Fruit fly (Drosophila melanogaster) whole organism, embryonic: Measurements from ENCODE around the gene Adgf-C.
A peak's percentile ranks its signal among the peaks of the same experiment; 100 is the strongest.

ENCODE experiments used
- Adf1 ChIP-seq: fragments of 200-800 bp; sonication (Bioruptor generic); IDR thresholded peaks from 2 replicates; pipeline ENCODE4 v1.3.6; 2022; ENCODE audit warnings: missing biosample characterization, missing genetic modification characterization
- B-H2 ChIP-seq: fragments of 200-800 bp; sonication (Bioruptor generic); optimal IDR thresholded peaks from 2 replicates; lab custom pipeline; 2018; ENCODE audit warnings: missing biosample characterization, mild to moderate bottlenecking, missing genetic modification characterization
- CG11723 ChIP-seq: fragments of 200-800 bp; sonication (Bioruptor generic); optimal IDR thresholded peaks from 2 replicates; lab custom pipeline; 2017; ENCODE audit warnings: missing biosample characterization, mild to moderate bottlenecking, missing genetic modification characterization
- CG12155 ChIP-seq: fragments of 200-800 bp; sonication (Bioruptor generic); optimal IDR thresholded peaks from 3 replicates; lab custom pipeline; 2016; ENCODE audit warnings: missing biosample characterization, missing genetic modification characterization
- CG12659 ChIP-seq: fragments of 200-800 bp; sonication (Bioruptor generic); optimal IDR thresholded peaks from 3 replicates; lab custom pipeline; 2017; ENCODE audit warnings: mild to moderate bottlenecking, missing biosample characterization, missing genetic modification reagents, missing genetic modification characterization
- CG15011 ChIP-seq: fragments of 200-800 bp; sonication (Bioruptor generic); optimal IDR thresholded peaks from 3 replicates; lab custom pipeline; 2018; ENCODE audit warnings: missing biosample characterization, mild to moderate bottlenecking, missing genetic modification characterization
- CG16779 ChIP-seq: fragments of 200-800 bp; sonication (Bioruptor generic); IDR thresholded peaks from 2 replicates; pipeline ENCODE4 v1.3.6; 2022; ENCODE audit warnings: missing biosample characterization, missing genetic modification characterization
- CG30431 ChIP-seq: fragments of 200-800 bp; sonication (Bioruptor generic); optimal IDR thresholded peaks from 2 replicates; lab custom pipeline; 2017; ENCODE audit warnings: missing biosample characterization, missing genetic modification characterization
- CG3847 ChIP-seq: fragments of 200-800 bp; sonication (Bioruptor generic); IDR thresholded peaks from 2 replicates; pipeline ENCODE4 v1.3.6; 2022; ENCODE audit warnings: missing biosample characterization, missing genetic modification characterization
- CG6175 ChIP-seq: fragments of 200-800 bp; sonication (Bioruptor generic); IDR thresholded peaks from 3 replicates; pipeline ENCODE4 v1.3.6; 2022; ENCODE audit warnings: missing biosample characterization, missing genetic modification characterization
- CG6254 ChIP-seq: fragments of 200-800 bp; sonication (Bioruptor generic); optimal IDR thresholded peaks from 3 replicates; lab custom pipeline; 2017; ENCODE audit warnings: mild to moderate bottlenecking, missing biosample characterization, missing genetic modification reagents, missing genetic modification characterization
- CG6791 ChIP-seq: fragments of 200-800 bp; sonication (Bioruptor generic); IDR thresholded peaks from 3 replicates; pipeline ENCODE4 v1.3.6; 2022; ENCODE audit warnings: missing biosample characterization, missing genetic modification characterization; ENCODE audit not compliant: partially characterized antibody
- CG9437 ChIP-seq: fragments of 200-800 bp; sonication (Bioruptor generic); optimal IDR thresholded peaks from 2 replicates; lab custom pipeline; 2018; ENCODE audit warnings: missing biosample characterization, mild to moderate bottlenecking, missing genetic modification characterization
- CG9609 ChIP-seq: fragments of 200-800 bp; sonication (Bioruptor generic); optimal IDR thresholded peaks from 3 replicates; lab custom pipeline; 2016; ENCODE audit warnings: missing biosample characterization, missing genetic modification characterization
- CTCF ChIP-seq: fragments of 200-800 bp; sonication (Bioruptor generic); optimal IDR thresholded peaks from 2 replicates; lab custom pipeline; 2017; ENCODE audit warnings: missing biosample characterization, mild to moderate bottlenecking, missing genetic modification characterization, moderate library complexity
- CkIIα-i1 ChIP-seq: fragments of 200-800 bp; sonication (Bioruptor generic); IDR thresholded peaks from 2 replicates; pipeline ENCODE4 v1.3.6; 2022; ENCODE audit warnings: missing biosample characterization, missing genetic modification characterization
- Dbx ChIP-seq: fragments of 200-800 bp; sonication (Bioruptor generic); IDR thresholded peaks from 3 replicates; pipeline ENCODE4 v1.3.6; 2022; ENCODE audit warnings: missing biosample characterization, missing genetic modification characterization
- Dek ChIP-seq: fragments of 200-800 bp; sonication (Bioruptor generic); optimal IDR thresholded peaks from 3 replicates; lab custom pipeline; 2019; ENCODE audit warnings: missing biosample characterization, mild to moderate bottlenecking, missing genetic modification characterization, moderate library complexity
- Doc2 ChIP-seq: fragments of 200-800 bp; sonication (Bioruptor generic); IDR thresholded peaks from 2 replicates; pipeline ENCODE4 v1.3.6; 2022; ENCODE audit warnings: missing biosample characterization, missing genetic modification characterization
- Hsf ChIP-seq: fragments of 200-800 bp; sonication (Bioruptor generic); optimal IDR thresholded peaks from 3 replicates; lab custom pipeline; 2016; ENCODE audit warnings: missing biosample characterization, missing genetic modification characterization
- MBD-R2 ChIP-seq: fragments of 200-800 bp; sonication (Bioruptor generic); IDR thresholded peaks from 2 replicates; pipeline ENCODE4 v1.3.6; 2022; ENCODE audit warnings: missing biosample characterization, missing genetic modification characterization
- Mad ChIP-seq: fragments of 200-800 bp; sonication (Bioruptor generic); optimal IDR thresholded peaks from 2 replicates; lab custom pipeline; 2016; ENCODE audit warnings: missing biosample characterization, missing genetic modification characterization
- Mrtf ChIP-seq: fragments of 200-800 bp; sonication (Bioruptor generic); IDR thresholded peaks from 3 replicates; pipeline ENCODE4 v1.3.6; 2022; ENCODE audit warnings: missing biosample characterization, missing genetic modification characterization
- Nf-YB ChIP-seq: fragments of 200-800 bp; sonication (Bioruptor generic); optimal IDR thresholded peaks from 3 replicates; lab custom pipeline; 2019; ENCODE audit warnings: missing biosample characterization, mild to moderate bottlenecking, missing genetic modification characterization, moderate library complexity
- Pdp1 ChIP-seq, 2 experiments: fragments of 200-800 bp; sonication (Bioruptor generic); optimal IDR thresholded peaks; 3 replicates each; lab custom pipeline; 2016; ENCODE audit warnings: missing biosample characterization in 2 of 2, missing genetic modification characterization in 2 of 2, mild to moderate bottlenecking in 1 of 2, moderate library complexity in 1 of 2
- Ravus ChIP-seq: fragments of 200-800 bp; sonication (Bioruptor generic); IDR thresholded peaks from 2 replicates; pipeline ENCODE4 v1.3.6; 2022; ENCODE audit warnings: missing biosample characterization, missing genetic modification characterization
- TFAM ChIP-seq: fragments of 200-800 bp; sonication (Bioruptor generic); optimal IDR thresholded peaks from 2 replicates; lab custom pipeline; 2017; ENCODE audit warnings: missing biosample characterization, missing genetic modification characterization, inconsistent platforms
- ara ChIP-seq: fragments of 200-800 bp; sonication (Bioruptor generic); IDR thresholded peaks from 2 replicates; pipeline ENCODE4 v1.3.6; 2022; ENCODE audit warnings: missing biosample characterization, missing genetic modification characterization
- ase ChIP-seq: fragments of 200-800 bp; sonication (Bioruptor generic); IDR thresholded peaks from 3 replicates; pipeline ENCODE4 v1.3.6; 2022; ENCODE audit warnings: missing biosample characterization, missing genetic modification characterization
- cad ChIP-seq: fragments of >200 bp; optimal IDR thresholded peaks from 2 replicates; lab custom pipeline; 2017; ENCODE audit warnings: missing biosample characterization, missing genetic modification characterization
- cato ChIP-seq: fragments of 200-800 bp; sonication (Bioruptor generic); optimal IDR thresholded peaks from 2 replicates; lab custom pipeline; 2016; ENCODE audit warnings: missing biosample characterization, missing genetic modification characterization, borderline replicate concordance
- disco-r ChIP-seq: fragments of 200-800 bp; sonication (Bioruptor generic); optimal IDR thresholded peaks from 2 replicates; lab custom pipeline; 2016; ENCODE audit warnings: missing biosample characterization, missing genetic modification characterization
- esg ChIP-seq: fragments of 200-800 bp; sonication (Bioruptor generic); conservative IDR thresholded peaks from 2 replicates; pipeline ENCODE4 v1.3.6; 2022; ENCODE audit warnings: missing biosample characterization, missing genetic modification characterization
- eve ChIP-seq, 2 experiments: fragments of >200 bp; optimal IDR thresholded peaks; 2 replicates each; lab custom pipeline; 2017; ENCODE audit warnings: missing biosample characterization in 2 of 2, missing genetic modification characterization in 2 of 2
- gsb ChIP-seq: fragments of 200-800 bp; sonication (Bioruptor generic); IDR thresholded peaks from 2 replicates; pipeline ENCODE4 v1.3.6; 2022; ENCODE audit warnings: missing biosample characterization, missing genetic modification characterization
- jigr1 ChIP-seq: fragments of 200-800 bp; sonication (Bioruptor generic); IDR thresholded peaks from 3 replicates; pipeline ENCODE4 v1.3.6; 2022; ENCODE audit warnings: missing biosample characterization, missing genetic modification characterization
- jing ChIP-seq: fragments of 200-800 bp; sonication (Bioruptor generic); optimal IDR thresholded peaks from 2 replicates; lab custom pipeline; 2018; ENCODE audit warnings: missing biosample characterization, mild to moderate bottlenecking, missing genetic modification characterization
- kah ChIP-seq: fragments of 200-800 bp; sonication (Bioruptor generic); optimal IDR thresholded peaks from 2 replicates; lab custom pipeline; 2018; ENCODE audit warnings: missing biosample characterization, mild to moderate bottlenecking, missing genetic modification characterization
- lmd ChIP-seq: fragments of 200-800 bp; sonication (Bioruptor generic); IDR thresholded peaks from 2 replicates; pipeline ENCODE4 v1.3.6; 2022; ENCODE audit warnings: missing biosample characterization, missing genetic modification characterization
- nerfin-1 ChIP-seq: fragments of 200-800 bp; sonication (Bioruptor generic); optimal IDR thresholded peaks from 3 replicates; lab custom pipeline; 2019; ENCODE audit warnings: missing biosample characterization, mild to moderate bottlenecking, missing genetic modification characterization, moderate library complexity
- onecut ChIP-seq: fragments of 200-800 bp; sonication (Bioruptor generic); IDR thresholded peaks from 2 replicates; pipeline ENCODE4 v1.3.6; 2022; ENCODE audit warnings: missing biosample characterization, missing genetic modification characterization
- pzg ChIP-seq: fragments of 200-800 bp; sonication (Bioruptor generic); optimal IDR thresholded peaks from 3 replicates; lab custom pipeline; 2018; ENCODE audit warnings: missing biosample characterization, mild to moderate bottlenecking, missing genetic modification characterization, moderate library complexity
- ro ChIP-seq: fragments of 200-800 bp; sonication (Bioruptor generic); IDR thresholded peaks from 2 replicates; pipeline ENCODE4 v1.3.6; 2022; ENCODE audit warnings: missing biosample characterization, missing genetic modification characterization
- row ChIP-seq: fragments of 200-800 bp; sonication (Bioruptor generic); IDR thresholded peaks from 3 replicates; pipeline ENCODE4 v1.3.6; 2022; ENCODE audit warnings: missing biosample characterization, missing genetic modification characterization
- sens ChIP-seq: fragments of 200-800 bp; sonication (Bioruptor generic); peaks from one replicate; lab custom pipeline; 2016; ENCODE audit warnings: missing biosample characterization, missing genetic modification characterization
- slbo ChIP-seq: fragments of 200-800 bp; sonication (Bioruptor generic); IDR thresholded peaks from 2 replicates; pipeline ENCODE4 v1.3.6; 2022; ENCODE audit warnings: missing biosample characterization, missing genetic modification characterization
- slou ChIP-seq: fragments of 200-800 bp; sonication (Bioruptor generic); optimal IDR thresholded peaks from 3 replicates; lab custom pipeline; 2016; ENCODE audit warnings: missing biosample characterization, missing genetic modification characterization
- sug ChIP-seq: fragments of 200-800 bp; optimal IDR thresholded peaks from 2 replicates; lab custom pipeline; 2019; ENCODE audit warnings: missing biosample characterization, mild to moderate bottlenecking, missing genetic modification characterization, moderate library complexity
- tna ChIP-seq: fragments of 200-800 bp; sonication (Bioruptor generic); IDR thresholded peaks from 2 replicates; pipeline ENCODE4 v1.3.6; 2022; ENCODE audit warnings: missing biosample characterization, missing genetic modification characterization; ENCODE audit not compliant: partially characterized antibody
- vfl ChIP-seq: fragments of 200-800 bp; sonication (Bioruptor generic); optimal IDR thresholded peaks from 2 replicates; lab custom pipeline; 2016; ENCODE audit warnings: missing biosample characterization, missing genetic modification characterization
- zfh1 ChIP-seq: fragments of 200-800 bp; sonication (Bioruptor generic); IDR thresholded peaks from 3 replicates; pipeline ENCODE4 v1.3.6; 2022; ENCODE audit warnings: missing biosample characterization, missing genetic modification characterization

Adgf-C gene

dm6 chr3R:13683624-13684568 is 22.7 kb upstream of the Adgf-C start, which contains the start of gene flfl (continued):
- no peak for TF ChIP-seq CG15011 (GFP tag; lab: Kevin White, UChicago)
- peak; percentile 61 for TF ChIP-seq sug
- no peak for TF ChIP-seq B-H2 (GFP tag; lab: Kevin White, UChicago)
- no peak for TF ChIP-seq vfl
- TF ChIP-seq CG16779 (GFP tag; lab: Robert Waterston, UW) = no peak
- TF ChIP-seq CG30431 = no peak
- no peak for TF ChIP-seq Doc2 (GFP tag; lab: Robert Waterston, UW)
- peak; percentile 78 for TF ChIP-seq sens
- TF ChIP-seq slou (GFP tag; lab: Kevin White, UChicago) = no peak
- peak; percentile 12 for TF ChIP-seq kah (GFP tag; lab: Kevin White, UChicago)
- no peak for TF ChIP-seq CG6791 (GFP tag; lab: Robert Waterston, UW)
- TF ChIP-seq CTCF = peak; percentile 22
- no peak for TF ChIP-seq gsb (GFP tag; lab: Robert Waterston, UW)
- TF ChIP-seq CG6254 (GFP tag; lab: Kevin White, UChicago) = no peak
- peak; percentile 64 for TF ChIP-seq CG9437 (GFP tag; lab: Kevin White, UChicago)
- TF ChIP-seq pzg (GFP tag; lab: Kevin White, UChicago) = peak; percentile 91
- no peak for TF ChIP-seq TFAM
- no peak for TF ChIP-seq eve (GFP tag; optimal IDR thresholded peaks at IDR 0.05; lab: Kevin White, UChicago)
- no peak for TF ChIP-seq Ravus
- no peak for TF ChIP-seq jing
- TF ChIP-seq CG3847 = no peak
- TF ChIP-seq cato (GFP tag; lab: Kevin White, UChicago) = no peak
- no peak for TF ChIP-seq MBD-R2 (GFP tag; lab: Robert Waterston, UW)
- peak; percentile 83 for TF ChIP-seq CG12659 (GFP tag; lab: Kevin White, UChicago)
- peak; percentile 18 for TF ChIP-seq CG12155
- TF ChIP-seq Adf1 (GFP tag; lab: Robert Waterston, UW) = no peak
- no peak for TF ChIP-seq esg
- no peak for TF ChIP-seq CG9609 (GFP tag; lab: Kevin White, UChicago)
- TF ChIP-seq ara (GFP tag; lab: Robert Waterston, UW) = no peak
- no peak for TF ChIP-seq cad (GFP tag; lab: Kevin White, UChicago)
- TF ChIP-seq jigr1 (GFP tag; lab: Robert Waterston, UW) = no peak
- no peak for TF ChIP-seq disco-r (GFP tag; lab: Kevin White, UChicago)
- no peak for TF ChIP-seq Dbx (GFP tag; lab: Robert Waterston, UW)
- no peak for TF ChIP-seq row (GFP tag; lab: Robert Waterston, UW)
- no peak for TF ChIP-seq Mrtf
- TF ChIP-seq CG11723 (GFP tag; lab: Kevin White, UChicago) = no peak
- peak in 1 of 2 experiments; percentile 96 for TF ChIP-seq Pdp1 (GFP tag; optimal IDR thresholded peaks at IDR 0.05; lab: Kevin White, UChicago)
- TF ChIP-seq tna (GFP tag; lab: Robert Waterston, UW) = no peak
- TF ChIP-seq onecut (GFP tag; lab: Robert Waterston, UW) = no peak
- TF ChIP-seq nerfin-1 (tag; lab: Kevin White, UChicago) = peak; percentile 50
- TF ChIP-seq Hsf = peak; percentile 0
- no peak for TF ChIP-seq CkIIα-i1 (GFP tag; lab: Robert Waterston, UW)
- TF ChIP-seq lmd (GFP tag; lab: Robert Waterston, UW) = no peak
- no peak for TF ChIP-seq Nf-YB
- TF ChIP-seq Dek (tag; lab: Kevin White, UChicago) = no peak
- TF ChIP-seq slbo = no peak
- TF ChIP-seq Mad (GFP tag; lab: Kevin White, UChicago) = no peak
- no peak for TF ChIP-seq CG6175 (GFP tag; lab: Robert Waterston, UW)
- TF ChIP-seq zfh1 (GFP tag; lab: Robert Waterston, UW) = no peak
- TF ChIP-seq ro (GFP tag; lab: Robert Waterston, UW) = no peak
- TF ChIP-seq ase (GFP tag; lab: Robert Waterston, UW) = no peak
